Worm (Caenorhabditis elegans) whole organism, L4 larva: ENCODE results near the gene C39E9.8.

Source experiments
- F26F4.8 ChIP-seq: fragments of 200-800 bp; sonication (Bioruptor generic); conservative IDR thresholded peaks from 2 replicates; pipeline ENCODE4 v1.3.6; 2022; ENCODE audit warnings: missing genetic modification characterization, missing compliant biosample characterization
- F37D6.2 ChIP-seq: sonication (generic microtip); optimal IDR thresholded peaks from 2 replicates; lab custom pipeline; 2016; ENCODE audit warnings: mild to moderate bottlenecking, missing genetic modification characterization, missing compliant biosample characterization
- F44E2.7 ChIP-seq: fragments of 200-800 bp; sonication (Bioruptor generic); IDR thresholded peaks from 2 replicates; pipeline ENCODE4 v2.1.2; 2022; ENCODE audit warnings: missing genetic modification characterization, missing compliant biosample characterization
- F49E8.2 ChIP-seq: sonication (generic microtip); optimal IDR thresholded peaks from 2 replicates; lab custom pipeline; 2016; ENCODE audit warnings: missing compliant biosample characterization, mild to moderate bottlenecking, missing genetic modification characterization, borderline replicate concordance
- Y105C5A.15 ChIP-seq: fragments of 200-800 bp; sonication (Bioruptor generic); IDR thresholded peaks from 2 replicates; pipeline ENCODE4 v1.3.6; 2022; ENCODE audit warnings: missing genetic modification characterization, missing compliant biosample characterization
- Y48G9A.11 ChIP-seq: fragments of 200-800 bp; sonication (Bioruptor generic); IDR thresholded peaks from 2 replicates; pipeline ENCODE4 v1.3.6; 2022; ENCODE audit warnings: missing genetic modification reagents, missing genetic modification characterization, missing compliant biosample characterization
- ZK546.5 ChIP-seq, 2 experiments: sonication (generic microtip); optimal IDR thresholded peaks; 2 replicates each; lab custom pipeline; 2017; ENCODE audit warnings: missing biosample characterization in 2 of 2, missing genetic modification characterization in 2 of 2
- aha-1 ChIP-seq: fragments of 150-350 bp; peaks from one replicate; lab custom pipeline; 2014; ENCODE audit warnings: missing biosample characterization, missing genetic modification characterization
- aly-2 ChIP-seq: sonication (generic microtip); optimal IDR thresholded peaks from 2 replicates; lab custom pipeline; 2018; ENCODE audit warnings: missing biosample characterization, missing genetic modification characterization
- arid-1 ChIP-seq: fragments of 200-800 bp; sonication (Bioruptor generic); conservative IDR thresholded peaks from 2 replicates; pipeline ENCODE4 v1.3.6; 2022; ENCODE audit warnings: missing genetic modification reagents, missing genetic modification characterization, missing compliant biosample characterization
- ceh-20 ChIP-seq: fragments of 200-800 bp; sonication (Bioruptor generic); IDR thresholded peaks from 2 replicates; pipeline ENCODE4 v1.3.6; 2022; ENCODE audit warnings: missing genetic modification reagents, missing genetic modification characterization, missing compliant biosample characterization
- ceh-44 ChIP-seq: fragments of 200-800 bp; sonication (Bioruptor generic); IDR thresholded peaks from 2 replicates; pipeline ENCODE4 v1.3.6; 2022; ENCODE audit warnings: missing genetic modification reagents, missing genetic modification characterization, missing compliant biosample characterization
- ceh-62 ChIP-seq: sonication (generic microtip); optimal IDR thresholded peaks from 2 replicates; lab custom pipeline; 2017; ENCODE audit warnings: missing biosample characterization, missing genetic modification characterization
- daf-12 ChIP-seq: fragments of 150-350 bp; optimal IDR thresholded peaks from 2 replicates; lab custom pipeline; 2014; ENCODE audit warnings: missing biosample characterization, missing genetic modification reagents, missing genetic modification characterization
- daf-16 ChIP-seq, 3 experiments: sonication (generic microtip); optimal IDR thresholded peaks; 2 replicates each; lab custom pipeline; 2016 to 2017; ENCODE audit warnings: missing genetic modification characterization in 3 of 3, missing genetic modification reagents in 3 of 3, mild to moderate bottlenecking in 2 of 3, missing compliant biosample characterization in 2 of 3, missing biosample characterization in 1 of 3, moderate library complexity in 1 of 3
- daf-8 ChIP-seq: fragments of 200-800 bp; sonication (Bioruptor generic); IDR thresholded peaks from 2 replicates; pipeline ENCODE4 v1.3.6; 2022; ENCODE audit warnings: missing genetic modification characterization, missing compliant biosample characterization
- dmd-8 ChIP-seq: fragments of 200-800 bp; sonication (Bioruptor generic); IDR thresholded peaks from 2 replicates; pipeline ENCODE4 v1.3.6; 2022; ENCODE audit warnings: missing genetic modification characterization, missing compliant biosample characterization
- dpl-1 ChIP-seq: fragments of 150-350 bp; optimal IDR thresholded peaks from 2 replicates; lab custom pipeline; 2014; ENCODE audit warnings: missing biosample characterization, missing genetic modification reagents, missing genetic modification characterization
- fkh-10 ChIP-seq: fragments of 150-350 bp; optimal IDR thresholded peaks from 2 replicates; lab custom pipeline; 2014; ENCODE audit warnings: missing biosample characterization, missing genetic modification reagents, missing genetic modification characterization
- hlh-11 ChIP-seq: fragments of 200-800 bp; sonication (Bioruptor generic); optimal IDR thresholded peaks from 2 replicates; lab custom pipeline; 2018; ENCODE audit warnings: mild to moderate bottlenecking, missing genetic modification characterization, missing compliant biosample characterization
- hlh-30 ChIP-seq: sonication (generic microtip); optimal IDR thresholded peaks from 2 replicates; lab custom pipeline; 2017; ENCODE audit warnings: antibody characterized with exemption, mild to moderate bottlenecking, missing genetic modification characterization, missing compliant biosample characterization; ENCODE audit not compliant: insufficient read depth
- jun-1 ChIP-seq: fragments of 150-350 bp; optimal IDR thresholded peaks from 2 replicates; lab custom pipeline; 2014; ENCODE audit warnings: missing biosample characterization, missing genetic modification reagents, missing genetic modification characterization
- lin-15B ChIP-seq: fragments of 150-350 bp; sonication (generic microtip); optimal IDR thresholded peaks from 3 replicates; lab custom pipeline; 2014; ENCODE audit warnings: missing biosample characterization, missing genetic modification characterization
- lin-38 ChIP-seq: fragments of 200-800 bp; sonication (Bioruptor generic); IDR thresholded peaks from 2 replicates; pipeline ENCODE4 v1.3.6; 2022; ENCODE audit warnings: missing genetic modification reagents, missing genetic modification characterization, missing compliant biosample characterization
- lsy-2 ChIP-seq, 2 experiments: fragments of 150-350 bp in 1 of 2; sonication (generic microtip) in 1 of 2; optimal IDR thresholded peaks; 2 replicates each; lab custom pipeline; 2014 to 2017; ENCODE audit warnings: missing biosample characterization in 2 of 2, missing genetic modification characterization in 2 of 2
- mep-1 ChIP-seq: fragments of 150-350 bp; sonication (generic microtip); optimal IDR thresholded peaks from 3 replicates; lab custom pipeline; 2014; ENCODE audit warnings: missing biosample characterization, missing genetic modification characterization
- nhr-102 ChIP-seq: sonication (generic microtip); optimal IDR thresholded peaks from 2 replicates; lab custom pipeline; 2016; ENCODE audit warnings: mild to moderate bottlenecking, missing genetic modification characterization, moderate library complexity, missing compliant biosample characterization
- nhr-11 ChIP-seq: fragments of 150-350 bp; optimal IDR thresholded peaks from 2 replicates; lab custom pipeline; 2014; ENCODE audit warnings: missing biosample characterization, missing genetic modification characterization
- nhr-111 ChIP-seq: fragments of 200-800 bp; sonication (Bioruptor generic); optimal IDR thresholded peaks from 2 replicates; lab custom pipeline; 2018; ENCODE audit warnings: mild to moderate bottlenecking, missing genetic modification characterization, missing compliant biosample characterization
- nhr-237 ChIP-seq: sonication (generic microtip); optimal IDR thresholded peaks from 2 replicates; lab custom pipeline; 2017; ENCODE audit warnings: missing biosample characterization, missing genetic modification characterization
- nhr-25 ChIP-seq: sonication (generic microtip); optimal IDR thresholded peaks from 2 replicates; lab custom pipeline; 2017; ENCODE audit warnings: missing genetic modification characterization, mild to moderate bottlenecking, missing compliant biosample characterization, antibody characterized with exemption, moderate library complexity, borderline replicate concordance; ENCODE audit not compliant: insufficient read depth
- nhr-42 ChIP-seq: fragments of 200-800 bp; sonication (Bioruptor generic); IDR thresholded peaks from 2 replicates; pipeline ENCODE4 v1.3.6; 2022; ENCODE audit warnings: missing genetic modification characterization, missing compliant biosample characterization
- nhr-48 ChIP-seq: sonication (generic microtip); optimal IDR thresholded peaks from 2 replicates; lab custom pipeline; 2016; ENCODE audit warnings: mild to moderate bottlenecking, missing genetic modification characterization, missing compliant biosample characterization
- nhr-76 ChIP-seq: fragments of 150-350 bp; optimal IDR thresholded peaks from 2 replicates; lab custom pipeline; 2014; ENCODE audit warnings: missing biosample characterization, missing genetic modification characterization
- pha-4 ChIP-seq, 2 experiments: fragments of 150-350 bp in 1 of 2; fragments of 200-800 bp in 1 of 2; sonication (Bioruptor generic) in 1 of 2; IDR thresholded peaks in 1 of 2; optimal IDR thresholded peaks in 1 of 2; 2 replicates each; pipeline versions ENCODE4 v1.3.6 to Lab custom; 2014 to 2022; ENCODE audit warnings: missing genetic modification characterization in 2 of 2, missing genetic modification reagents in 2 of 2, missing biosample characterization in 1 of 2, missing compliant biosample characterization in 1 of 2
- rbr-2 ChIP-seq: sonication (generic microtip); optimal IDR thresholded peaks from 2 replicates; lab custom pipeline; 2016; ENCODE audit warnings: missing genotype, missing genetic modification characterization, missing compliant biosample characterization
- saeg-2 ChIP-seq: fragments of 200-800 bp; sonication (Bioruptor generic); IDR thresholded peaks from 2 replicates; pipeline ENCODE4 v1.3.6; 2022; ENCODE audit warnings: missing genetic modification reagents, missing genetic modification characterization, missing compliant biosample characterization
- sdz-12 ChIP-seq: fragments of 200-800 bp; sonication (Bioruptor generic); optimal IDR thresholded peaks from 2 replicates; lab custom pipeline; 2018; ENCODE audit warnings: mild to moderate bottlenecking, missing genetic modification characterization, missing compliant biosample characterization
- set-16 ChIP-seq: fragments of 200-800 bp; sonication (Bioruptor generic); IDR thresholded peaks from 2 replicates; pipeline ENCODE4 v1.3.6; 2022; ENCODE audit warnings: missing genetic modification reagents, missing genetic modification characterization, missing compliant biosample characterization
- skn-1 ChIP-seq: fragments of 150-350 bp; optimal IDR thresholded peaks from 2 replicates; lab custom pipeline; 2014; ENCODE audit warnings: missing biosample characterization, missing genetic modification characterization
- snpc-4 ChIP-seq: fragments of 150-350 bp; optimal IDR thresholded peaks from 2 replicates; lab custom pipeline; 2014; ENCODE audit warnings: missing biosample characterization, missing genetic modification characterization
- tra-1 ChIP-seq: fragments of 200-800 bp; sonication (Bioruptor generic); IDR thresholded peaks from 2 replicates; pipeline ENCODE4 v1.3.6; 2022; ENCODE audit warnings: missing genetic modification reagents, missing genetic modification characterization, missing compliant biosample characterization
- unc-130 ChIP-seq: sonication (generic microtip); optimal IDR thresholded peaks from 2 replicates; lab custom pipeline; 2016; ENCODE audit warnings: missing genetic modification reagents, missing genetic modification characterization, missing compliant biosample characterization
- vab-7 ChIP-seq: fragments of 200-800 bp; sonication (Bioruptor generic); IDR thresholded peaks from 2 replicates; pipeline ENCODE4 v1.3.6; 2022; ENCODE audit warnings: missing genetic modification reagents, missing genetic modification characterization, missing compliant biosample characterization
- zag-1 ChIP-seq: fragments of 150-350 bp; optimal IDR thresholded peaks from 2 replicates; lab custom pipeline; 2014; ENCODE audit warnings: missing biosample characterization, missing genetic modification characterization
- ztf-7 ChIP-seq: fragments of 150-350 bp; optimal IDR thresholded peaks from 2 replicates; lab custom pipeline; 2014; ENCODE audit warnings: missing biosample characterization, missing genetic modification characterization

C39E9.8 gene

DNA sequence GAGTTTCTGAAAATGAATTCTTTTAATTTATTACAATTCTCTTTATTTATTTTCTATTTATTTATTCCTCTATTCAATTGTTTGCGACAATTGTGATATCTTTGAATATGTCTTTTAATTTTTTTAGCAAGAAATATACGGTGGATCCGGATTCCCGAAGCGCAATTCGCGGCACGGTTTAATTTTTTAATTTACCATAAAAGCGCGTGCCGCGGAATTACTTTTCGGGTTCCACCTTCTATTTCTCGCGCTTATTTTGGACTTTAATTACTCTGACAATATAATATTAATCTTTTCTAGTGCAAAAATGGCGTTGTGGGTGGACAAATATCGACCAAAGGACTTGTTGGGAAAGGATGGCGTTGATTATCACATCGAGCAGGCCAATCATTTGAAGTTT, 16.2 kb downstream of the C39E9.8 start, which contains the start of gene rfc-3:
Gene rfc-3, plus strand, starts transcription at position 301 of the 400 bp plus-strand sequence.
- TF ChIP-seq lin-38 (GFP tag; lab: Robert Waterston, UW) (0 out of 2 replicates have a peak, but pooled peaks have one; percentile 15), rbr-2 (tag; lab: Kevin White, UChicago) (no peak), dpl-1 (no peak)
- TF ChIP-seq, all 104 proteins: peak for 1

DNA sequence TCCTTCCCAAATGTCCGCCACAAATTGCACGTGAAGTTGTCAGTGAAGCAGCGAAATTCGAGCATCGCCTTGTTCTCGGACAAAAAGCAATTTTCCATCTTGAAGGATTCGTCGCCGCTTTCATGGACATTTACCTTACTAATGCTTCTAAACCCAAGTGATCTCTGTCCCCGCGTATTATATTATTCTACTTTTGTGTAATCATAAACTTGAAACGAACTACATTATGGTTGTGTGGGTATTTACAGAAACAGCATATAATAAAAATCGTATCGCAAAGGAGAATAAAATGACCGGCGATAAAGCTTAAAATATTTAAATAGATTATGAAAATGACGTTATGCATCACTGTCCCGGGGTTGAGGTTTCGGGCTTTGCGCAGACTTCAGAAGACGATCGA, 17.5 kb downstream of the C39E9.8 start:
- TF ChIP-seq unc-130 (GFP tag; lab: Kevin White, UChicago) (peak; percentile 26), daf-16 (GFP tag; optimal IDR thresholded peaks at IDR 0.05; lab: Kevin White, UChicago) (no peak), daf-16 (tag; optimal IDR thresholded peaks at IDR 0.05; lab: Kevin White, UChicago) (peak; percentile 37), ZK546.5 (tag; optimal IDR thresholded peaks at IDR 0.05; lab: Kevin White, UChicago) (no peak), nhr-25 (no peak), tra-1 (GFP tag; lab: Robert Waterston, UW) (no peak), lin-38 (GFP tag; lab: Robert Waterston, UW) (peak; percentile 62), F49E8.2 (peak; percentile 44), dmd-8 (no peak), nhr-111 (GFP tag; lab: Kevin White, UChicago) (no peak), ceh-62 (tag; lab: Kevin White, UChicago) (no peak), zag-1 (tag; lab: Kevin White, UChicago) (no peak), set-16 (no peak), skn-1 (tag; lab: Kevin White, UChicago) (no peak)

DNA sequence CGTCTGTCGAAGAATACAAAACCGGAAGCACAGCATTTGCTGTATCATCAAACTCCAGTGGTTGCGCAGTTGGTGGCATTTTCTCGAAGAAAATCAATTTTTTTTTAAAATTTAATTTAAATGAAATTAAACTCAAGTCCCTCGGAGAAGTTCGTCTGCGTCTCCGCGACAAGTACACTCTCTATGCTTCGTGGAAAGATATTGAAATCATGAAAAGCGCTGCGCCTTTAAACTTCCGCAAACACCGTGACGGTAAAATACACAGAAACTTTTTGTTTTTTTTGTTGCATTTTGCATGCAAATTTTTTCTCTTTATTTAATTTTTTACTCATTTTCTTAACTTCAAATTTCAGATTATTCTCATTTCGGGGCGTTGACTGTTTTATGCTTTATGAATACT, 19.4 kb downstream of the C39E9.8 start, which contains the start of the genes dli-1, tin-9.2 and exos-4.1:
Gene dli-1, minus strand, starts transcription at position 141 of the 400 bp plus-strand sequence.
Gene tin-9.2, plus strand, starts transcription at position 344 of the 400 bp plus-strand sequence.
Gene exos-4.1, plus strand, starts transcription at position 348 of the 400 bp plus-strand sequence.
- TF ChIP-seq F49E8.2 (no peak), nhr-11 (peak; percentile 7), arid-1 (peak; percentile 42), dmd-8 (no peak), nhr-102 (tag; lab: Kevin White, UChicago) (no peak), fkh-10 (GFP tag; lab: Kevin White, UChicago) (peak; percentile 34), F44E2.7 (GFP tag; lab: Robert Waterston, UW) (no peak), daf-16 (GFP tag; optimal IDR thresholded peaks at IDR 0.05; lab: Kevin White, UChicago) (no peak), daf-16 (tag; optimal IDR thresholded peaks at IDR 0.05; lab: Kevin White, UChicago) (peak; percentile 35), F37D6.2 (peak; percentile 9), rbr-2 (tag; lab: Kevin White, UChicago) (peak; percentile 68), aha-1 (tag; lab: Kevin White, UChicago) (no peak), ztf-7 (tag; lab: Kevin White, UChicago) (no peak), sdz-12 (GFP tag; lab: Kevin White, UChicago) (no peak), saeg-2 (GFP tag; lab: Robert Waterston, UW) (no peak), Y48G9A.11 (GFP tag; lab: Robert Waterston, UW) (no peak), jun-1 (tag; lab: Kevin White, UChicago) (no peak), daf-8 (GFP tag; lab: Robert Waterston, UW) (no peak), ceh-20 (GFP tag; lab: Robert Waterston, UW) (no peak), skn-1 (tag; lab: Kevin White, UChicago) (no peak), ceh-62 (tag; lab: Kevin White, UChicago) (no peak), nhr-48 (tag; lab: Kevin White, UChicago) (no peak), pha-4 (GFP tag; IDR thresholded peaks at IDR 0.05; lab: Robert Waterston, UW) (0 out of 2 replicates have a peak, but pooled peaks have one; percentile 33), pha-4 (tag; optimal IDR thresholded peaks at IDR 0.05; lab: Kevin White, UChicago) (no peak), lin-15B (no peak), nhr-76 (tag; lab: Kevin White, UChicago) (no peak), F26F4.8 (GFP tag; lab: Robert Waterston, UW) (no peak), nhr-42 (no peak), vab-7 (GFP tag; lab: Robert Waterston, UW) (no peak), tra-1 (GFP tag; lab: Robert Waterston, UW) (no peak), nhr-237 (no peak), lsy-2 (tag; optimal IDR thresholded peaks at IDR 0.05; lab: Kevin White, UChicago) (peak in 1 of 2 experiments; percentile 89), aly-2 (tag; lab: Kevin White, UChicago) (no peak), mep-1 (peak; percentile 69), ceh-44 (GFP tag; lab: Robert Waterston, UW) (no peak), hlh-11 (tag; lab: Kevin White, UChicago) (peak; percentile 52), Y105C5A.15 (no peak), daf-12 (tag; lab: Kevin White, UChicago) (no peak), hlh-30 (tag; lab: Kevin White, UChicago) (peak; percentile 46), snpc-4 (tag; lab: Kevin White, UChicago) (no peak), dpl-1 (peak; percentile 78)
